Worm (Caenorhabditis elegans) whole organism, L4 larva: Measurements from ENCODE around the gene srg-6.

Experiments used
- D1046.2 ChIP-seq: fragments of 200-800 bp; sonication (Bioruptor generic); IDR thresholded peaks from 2 replicates; pipeline ENCODE4 v1.3.6; 2022; ENCODE audit warnings: missing genetic modification characterization, missing compliant biosample characterization
- F10B5.3 ChIP-seq: sonication (generic microtip); optimal IDR thresholded peaks from 2 replicates; lab custom pipeline; 2016; ENCODE audit warnings: mild to moderate bottlenecking, missing genetic modification characterization, missing compliant biosample characterization
- F37D6.2 ChIP-seq: sonication (generic microtip); optimal IDR thresholded peaks from 2 replicates; lab custom pipeline; 2016; ENCODE audit warnings: mild to moderate bottlenecking, missing genetic modification characterization, missing compliant biosample characterization
- F44E2.7 ChIP-seq: fragments of 200-800 bp; sonication (Bioruptor generic); IDR thresholded peaks from 2 replicates; pipeline ENCODE4 v2.1.2; 2022; ENCODE audit warnings: missing genetic modification characterization, missing compliant biosample characterization
- F49E8.2 ChIP-seq: sonication (generic microtip); optimal IDR thresholded peaks from 2 replicates; lab custom pipeline; 2016; ENCODE audit warnings: missing compliant biosample characterization, mild to moderate bottlenecking, missing genetic modification characterization, borderline replicate concordance
- R02D3.7 ChIP-seq: fragments of 150-350 bp; sonication (generic microtip); optimal IDR thresholded peaks from 3 replicates; lab custom pipeline; 2014; ENCODE audit warnings: missing biosample characterization, missing genetic modification characterization
- T20F7.1 ChIP-seq: fragments of 200-800 bp; sonication (Bioruptor generic); optimal IDR thresholded peaks from 2 replicates; lab custom pipeline; 2018; ENCODE audit warnings: mild to moderate bottlenecking, missing genetic modification characterization, missing compliant biosample characterization
- T26A8.4 ChIP-seq: fragments of 200-800 bp; sonication (Bioruptor generic); IDR thresholded peaks from 2 replicates; pipeline ENCODE4 v1.3.6; 2022; ENCODE audit warnings: missing genetic modification characterization, missing compliant biosample characterization
- Y105C5A.15 ChIP-seq: fragments of 200-800 bp; sonication (Bioruptor generic); IDR thresholded peaks from 2 replicates; pipeline ENCODE4 v1.3.6; 2022; ENCODE audit warnings: missing genetic modification characterization, missing compliant biosample characterization
- Y75B8A.6 ChIP-seq: fragments of 200-800 bp; sonication (Bioruptor generic); IDR thresholded peaks from 2 replicates; pipeline ENCODE4 v1.3.6; 2022; ENCODE audit warnings: missing genetic modification reagents, missing genetic modification characterization, missing compliant biosample characterization
- ZK337.2 ChIP-seq: fragments of 200-800 bp; sonication (Bioruptor generic); IDR thresholded peaks from 2 replicates; pipeline ENCODE4 v1.3.6; 2022; ENCODE audit warnings: missing genetic modification reagents, missing genetic modification characterization, missing compliant biosample characterization
- aly-2 ChIP-seq: sonication (generic microtip); optimal IDR thresholded peaks from 2 replicates; lab custom pipeline; 2018; ENCODE audit warnings: missing biosample characterization, missing genetic modification characterization
- ama-1 ChIP-seq: fragments of 150-350 bp; optimal IDR thresholded peaks from 2 replicates; lab custom pipeline; 2014; ENCODE audit warnings: inconsistent platforms, mixed read lengths
- attf-4 ChIP-seq: sonication (generic microtip); optimal IDR thresholded peaks from 3 replicates; lab custom pipeline; 2017; ENCODE audit warnings: missing biosample characterization, missing genetic modification characterization
- ceh-20 ChIP-seq: fragments of 200-800 bp; sonication (Bioruptor generic); IDR thresholded peaks from 2 replicates; pipeline ENCODE4 v1.3.6; 2022; ENCODE audit warnings: missing genetic modification reagents, missing genetic modification characterization, missing compliant biosample characterization
- ceh-32 ChIP-seq: sonication (generic microtip); optimal IDR thresholded peaks from 2 replicates; lab custom pipeline; 2016; ENCODE audit warnings: mild to moderate bottlenecking, missing genetic modification characterization, missing compliant biosample characterization; ENCODE audit not compliant: poor library complexity
- ces-1 ChIP-seq: fragments of 150-350 bp; sonication (generic microtip); optimal IDR thresholded peaks from 4 replicates; lab custom pipeline; 2014; ENCODE audit warnings: missing biosample characterization, missing genetic modification reagents, missing genetic modification characterization
- ctbp-1 ChIP-seq: fragments of 200-800 bp; sonication (Bioruptor generic); IDR thresholded peaks from 2 replicates; pipeline ENCODE4 v1.3.6; 2022; ENCODE audit warnings: missing genetic modification reagents, missing genetic modification characterization, missing compliant biosample characterization
- daf-19 ChIP-seq: fragments of 200-800 bp; sonication (Bioruptor generic); conservative IDR thresholded peaks from 2 replicates; pipeline ENCODE4 v1.3.6; 2022; ENCODE audit warnings: missing genetic modification characterization, missing compliant biosample characterization
- dmd-6 ChIP-seq: fragments of 200-800 bp; sonication (Bioruptor generic); IDR thresholded peaks from 2 replicates; pipeline ENCODE4 v1.3.6; 2022; ENCODE audit warnings: missing genetic modification reagents, missing genetic modification characterization, missing compliant biosample characterization
- dpl-1 ChIP-seq: fragments of 150-350 bp; optimal IDR thresholded peaks from 2 replicates; lab custom pipeline; 2014; ENCODE audit warnings: missing biosample characterization, missing genetic modification reagents, missing genetic modification characterization
- dve-1 ChIP-seq: sonication (generic microtip); optimal IDR thresholded peaks from 2 replicates; lab custom pipeline; 2017; ENCODE audit warnings: antibody characterized with exemption, mild to moderate bottlenecking, missing genetic modification characterization, missing compliant biosample characterization; ENCODE audit not compliant: insufficient read depth
- egl-27 ChIP-seq: sonication (generic microtip); optimal IDR thresholded peaks from 3 replicates; lab custom pipeline; 2017; ENCODE audit warnings: missing biosample characterization, missing genetic modification reagents, missing genetic modification characterization
- fkh-10 ChIP-seq: fragments of 150-350 bp; optimal IDR thresholded peaks from 2 replicates; lab custom pipeline; 2014; ENCODE audit warnings: missing biosample characterization, missing genetic modification reagents, missing genetic modification characterization
- gei-8 ChIP-seq: fragments of 200-800 bp; sonication (Bioruptor generic); optimal IDR thresholded peaks from 2 replicates; lab custom pipeline; 2018; ENCODE audit warnings: mild to moderate bottlenecking, missing genetic modification characterization, missing compliant biosample characterization
- hif-1 ChIP-seq, 2 experiments: sonication (generic microtip); optimal IDR thresholded peaks; 2 replicates each; lab custom pipeline; 2016 to 2017; ENCODE audit warnings: missing compliant biosample characterization in 2 of 2, missing genetic modification characterization in 2 of 2, missing genetic modification reagents in 2 of 2, missing genotype in 2 of 2, mild to moderate bottlenecking in 1 of 2
- hlh-11 ChIP-seq: fragments of 200-800 bp; sonication (Bioruptor generic); optimal IDR thresholded peaks from 2 replicates; lab custom pipeline; 2018; ENCODE audit warnings: mild to moderate bottlenecking, missing genetic modification characterization, missing compliant biosample characterization
- hlh-30 ChIP-seq: sonication (generic microtip); optimal IDR thresholded peaks from 2 replicates; lab custom pipeline; 2017; ENCODE audit warnings: antibody characterized with exemption, mild to moderate bottlenecking, missing genetic modification characterization, missing compliant biosample characterization; ENCODE audit not compliant: insufficient read depth
- lin-13 ChIP-seq: fragments of 150-350 bp; optimal IDR thresholded peaks from 2 replicates; lab custom pipeline; 2014; ENCODE audit warnings: missing biosample characterization, missing genetic modification reagents, missing genetic modification characterization
- lin-15B ChIP-seq: fragments of 150-350 bp; sonication (generic microtip); optimal IDR thresholded peaks from 3 replicates; lab custom pipeline; 2014; ENCODE audit warnings: missing biosample characterization, missing genetic modification characterization
- lin-29 ChIP-seq: fragments of 200-800 bp; sonication (Bioruptor generic); IDR thresholded peaks from 2 replicates; pipeline ENCODE4 v1.3.6; 2022; ENCODE audit warnings: missing genetic modification reagents, missing genetic modification characterization, missing compliant biosample characterization
- lin-39 ChIP-seq: fragments of 150-350 bp; optimal IDR thresholded peaks from 2 replicates; lab custom pipeline; 2014; ENCODE audit warnings: missing biosample characterization, missing genetic modification reagents, missing genetic modification characterization
- lsy-2 ChIP-seq, 2 experiments: fragments of 150-350 bp in 1 of 2; sonication (generic microtip) in 1 of 2; optimal IDR thresholded peaks; 2 replicates each; lab custom pipeline; 2014 to 2017; ENCODE audit warnings: missing biosample characterization in 2 of 2, missing genetic modification characterization in 2 of 2
- mxl-2 ChIP-seq: fragments of 200-800 bp; sonication (Bioruptor generic); conservative IDR thresholded peaks from 2 replicates; pipeline ENCODE4 v1.3.6; 2022; ENCODE audit warnings: missing genetic modification reagents, missing genetic modification characterization, missing compliant biosample characterization
- nhr-102 ChIP-seq: sonication (generic microtip); optimal IDR thresholded peaks from 2 replicates; lab custom pipeline; 2016; ENCODE audit warnings: mild to moderate bottlenecking, missing genetic modification characterization, moderate library complexity, missing compliant biosample characterization
- nhr-111 ChIP-seq: fragments of 200-800 bp; sonication (Bioruptor generic); optimal IDR thresholded peaks from 2 replicates; lab custom pipeline; 2018; ENCODE audit warnings: mild to moderate bottlenecking, missing genetic modification characterization, missing compliant biosample characterization
- nhr-25 ChIP-seq: sonication (generic microtip); optimal IDR thresholded peaks from 2 replicates; lab custom pipeline; 2017; ENCODE audit warnings: missing genetic modification characterization, mild to moderate bottlenecking, missing compliant biosample characterization, antibody characterized with exemption, moderate library complexity, borderline replicate concordance; ENCODE audit not compliant: insufficient read depth
- nhr-41 ChIP-seq: fragments of 200-800 bp; sonication (Bioruptor generic); IDR thresholded peaks from 2 replicates; pipeline ENCODE4 v1.3.6; 2022; ENCODE audit warnings: missing genetic modification reagents, missing genetic modification characterization, missing compliant biosample characterization
- pha-4 ChIP-seq, 2 experiments: fragments of 150-350 bp in 1 of 2; fragments of 200-800 bp in 1 of 2; sonication (Bioruptor generic) in 1 of 2; IDR thresholded peaks in 1 of 2; optimal IDR thresholded peaks in 1 of 2; 2 replicates each; pipeline versions ENCODE4 v1.3.6 to Lab custom; 2014 to 2022; ENCODE audit warnings: missing genetic modification characterization in 2 of 2, missing genetic modification reagents in 2 of 2, missing biosample characterization in 1 of 2, missing compliant biosample characterization in 1 of 2
- pqm-1 ChIP-seq: sonication (generic microtip); optimal IDR thresholded peaks from 2 replicates; lab custom pipeline; 2017; ENCODE audit warnings: missing biosample characterization, missing genetic modification characterization
- rbr-2 ChIP-seq: sonication (generic microtip); optimal IDR thresholded peaks from 2 replicates; lab custom pipeline; 2016; ENCODE audit warnings: missing genotype, missing genetic modification characterization, missing compliant biosample characterization
- saeg-2 ChIP-seq: fragments of 200-800 bp; sonication (Bioruptor generic); IDR thresholded peaks from 2 replicates; pipeline ENCODE4 v1.3.6; 2022; ENCODE audit warnings: missing genetic modification reagents, missing genetic modification characterization, missing compliant biosample characterization
- snpc-1.2 ChIP-seq: fragments of 200-800 bp; sonication (Bioruptor generic); IDR thresholded peaks from 2 replicates; pipeline ENCODE4 v1.3.6; 2022; ENCODE audit warnings: missing genetic modification reagents, missing genetic modification characterization, missing compliant biosample characterization
- tra-1 ChIP-seq: fragments of 200-800 bp; sonication (Bioruptor generic); IDR thresholded peaks from 2 replicates; pipeline ENCODE4 v1.3.6; 2022; ENCODE audit warnings: missing genetic modification reagents, missing genetic modification characterization, missing compliant biosample characterization
- unc-130 ChIP-seq: sonication (generic microtip); optimal IDR thresholded peaks from 2 replicates; lab custom pipeline; 2016; ENCODE audit warnings: missing genetic modification reagents, missing genetic modification characterization, missing compliant biosample characterization
- unc-62 ChIP-seq, 3 experiments: fragments of 150-350 bp in 1 of 3; sonication (generic microtip); optimal IDR thresholded peaks in 2 of 3; peaks in 1 of 3; 1 replicate in 1 of 3; 2 replicates in 2 of 3; lab custom pipeline; 2014 to 2017; ENCODE audit warnings: missing biosample characterization in 3 of 3, missing genetic modification characterization in 3 of 3, missing genetic modification reagents in 3 of 3, missing genotype in 1 of 3
- zip-2 ChIP-seq: fragments of 150-350 bp; optimal IDR thresholded peaks from 2 replicates; lab custom pipeline; 2014; ENCODE audit warnings: missing biosample characterization, missing genetic modification characterization
- ztf-11 ChIP-seq: fragments of 150-350 bp; optimal IDR thresholded peaks from 2 replicates; lab custom pipeline; 2014; ENCODE audit warnings: missing biosample characterization, missing genetic modification characterization
- ztf-7 ChIP-seq: fragments of 150-350 bp; optimal IDR thresholded peaks from 2 replicates; lab custom pipeline; 2014; ENCODE audit warnings: missing biosample characterization, missing genetic modification characterization

srg-6 gene

ce11 chrIII:6280070-6280596 lies 14.3 kb upstream of the srg-6 start, which contains the start of gene hmg-1.2:
TSS of gene hmg-1.2 (plus strand) at chrIII:6280380.
- TF ChIP-seq lin-13 (GFP tag; lab: Kevin White, UChicago) (peak; percentile 56), aly-2 (tag; lab: Kevin White, UChicago) (no peak), F37D6.2 (tag; lab: Kevin White, UChicago) (peak; percentile 61), gei-8 (GFP tag; lab: Kevin White, UChicago) (peak; percentile 30), hlh-30 (tag; lab: Kevin White, UChicago) (peak; percentile 93), ztf-11 (no peak), T26A8.4 (GFP tag; lab: Robert Waterston, UW) (peak; percentile 84), F10B5.3 (tag; lab: Kevin White, UChicago) (peak; percentile 58), ztf-7 (tag; lab: Kevin White, UChicago) (peak; percentile 16), F49E8.2 (tag; lab: Kevin White, UChicago) (no peak), saeg-2 (GFP tag; lab: Robert Waterston, UW) (no peak), mxl-2 (GFP tag; lab: Robert Waterston, UW) (no peak), ceh-32 (tag; lab: Kevin White, UChicago) (no peak), lin-29 (no peak), pha-4 (GFP tag; IDR thresholded peaks at IDR 0.05; lab: Robert Waterston, UW) (peak; percentile 67), pha-4 (tag; optimal IDR thresholded peaks at IDR 0.05; lab: Kevin White, UChicago) (peak; percentile 20), snpc-1.2 (GFP tag; lab: Robert Waterston, UW) (no peak), pqm-1 (tag; lab: Kevin White, UChicago) (no peak), nhr-102 (tag; lab: Kevin White, UChicago) (peak; percentile 43), hlh-11 (tag; lab: Kevin White, UChicago) (peak; percentile 97), F44E2.7 (no peak), egl-27 (no peak), attf-4 (no peak), daf-19 (GFP tag; lab: Robert Waterston, UW) (0 out of 2 replicates have a peak, but pooled peaks have one; percentile 66), Y75B8A.6 (GFP tag; lab: Robert Waterston, UW) (no peak), Y105C5A.15 (no peak), D1046.2 (GFP tag; lab: Robert Waterston, UW) (no peak), ceh-20 (0 out of 2 replicates have a peak, but pooled peaks have one; percentile 44), hif-1 (tag; optimal IDR thresholded peaks at IDR 0.05; lab: Kevin White, UChicago) (peak in 1 of 2 experiments; percentile 78), lin-39 (no peak), ces-1 (GFP tag; lab: Kevin White, UChicago) (no peak), zip-2 (no peak), fkh-10 (GFP tag; lab: Kevin White, UChicago) (peak; percentile 16), dve-1 (tag; lab: Kevin White, UChicago) (peak; percentile 84), R02D3.7 (tag; lab: Kevin White, UChicago) (no peak), nhr-41 (GFP tag; lab: Robert Waterston, UW) (no peak), unc-130 (no peak), T20F7.1 (peak; percentile 59), tra-1 (GFP tag; lab: Robert Waterston, UW) (0 out of 2 replicates have a peak, but pooled peaks have one; percentile 58), nhr-111 (no peak), unc-62 (GFP tag; optimal IDR thresholded peaks at IDR 0.05 in 1 of 2; lab: Kevin White, UChicago) (peak in 1 of 2 experiments; percentile 99), unc-62 (tag; optimal IDR thresholded peaks at IDR 0.05; lab: Kevin White, UChicago) (no peak), nhr-25 (tag; lab: Kevin White, UChicago) (peak; percentile 7), dpl-1 (peak; percentile 62), lsy-2 (tag; optimal IDR thresholded peaks at IDR 0.05; lab: Kevin White, UChicago) (peak; percentile 54 to 83), dmd-6 (GFP tag; lab: Robert Waterston, UW) (peak; percentile 66), ZK337.2 (no peak), lin-15B (tag; lab: Kevin White, UChicago) (no peak), ctbp-1 (GFP tag; lab: Robert Waterston, UW) (peak; percentile 63; the same call in 1 of the 2 replicates), ama-1 (lab: Kevin White, UChicago) (peak; percentile 67), rbr-2 (tag; lab: Kevin White, UChicago) (peak; percentile 92)
